Fruit fly (Drosophila melanogaster) whole organism: ENCODE results near the gene dgt1.

ENCODE experiments used
- CG8478 ChIP-seq: fragments of >200 bp; optimal IDR thresholded peaks from 2 replicates; lab custom pipeline; 2018; ENCODE audit warnings: inconsistent platforms
- Dll ChIP-seq: fragments of >200 bp; optimal IDR thresholded peaks from 2 replicates; lab custom pipeline; 2017
- EcR ChIP-seq, 2 experiments: fragments of >200 bp; optimal IDR thresholded peaks; 2 replicates each; lab custom pipeline; 2017; ENCODE audit warnings: missing biosample characterization in 2 of 2, missing genetic modification characterization in 2 of 2, missing genetic modification reagents in 2 of 2
- pan ChIP-seq: fragments of >200 bp; optimal IDR thresholded peaks from 2 replicates; lab custom pipeline; 2017
- psq ChIP-seq: fragments of >200 bp; optimal IDR thresholded peaks from 2 replicates; lab custom pipeline; 2017
- usp ChIP-seq: fragments of >200 bp; optimal IDR thresholded peaks from 2 replicates; lab custom pipeline; 2017; ENCODE audit warnings: missing biosample characterization, missing genetic modification characterization, mixed read lengths

DNA sequence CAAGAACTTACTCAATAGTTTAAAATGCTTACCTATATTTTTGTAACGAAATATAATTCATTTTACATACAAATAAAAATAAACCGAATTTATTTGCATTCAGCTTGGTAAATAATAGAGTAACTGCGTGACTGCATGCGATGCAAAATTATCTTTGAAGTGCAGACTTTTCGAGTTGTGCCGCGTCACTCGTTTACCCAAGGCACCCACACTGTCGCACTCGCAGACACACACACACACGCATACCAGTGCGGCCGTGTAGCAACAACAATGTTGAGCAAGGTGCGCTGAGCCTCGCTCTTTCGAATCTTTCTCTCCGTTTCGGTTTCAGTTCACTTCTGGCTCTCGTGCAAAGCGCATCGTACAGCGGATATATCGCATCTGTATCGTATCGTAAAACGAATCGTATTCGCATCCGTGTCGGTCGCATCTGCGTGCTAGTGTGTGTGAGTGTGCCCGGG, 19.5 kb upstream of the dgt1 start, which contains the start of gene CG31038:
- TF ChIP-seq CG8478 (lab: Kevin White, UChicago) = no peak
- no peak for TF ChIP-seq pan (lab: Kevin White, UChicago)
- no peak for TF ChIP-seq EcR (GFP tag; optimal IDR thresholded peaks at IDR 0.05; lab: Kevin White, UChicago)
- TF ChIP-seq Dll (lab: Kevin White, UChicago) = no peak
- TF ChIP-seq usp (GFP tag; lab: Kevin White, UChicago) = no peak
- TF ChIP-seq psq (lab: Kevin White, UChicago) = no peak
